Worm (Caenorhabditis elegans) whole organism, L3 larva: Measurements from ENCODE around the gene Y68A4B.3.

ENCODE experiments used
- ceh-28 ChIP-seq: fragments of 150-350 bp; optimal IDR thresholded peaks from 2 replicates; lab custom pipeline; 2014; ENCODE audit warnings: missing biosample characterization, missing genetic modification reagents, missing genetic modification characterization
- elt-2 ChIP-seq: sonication (generic microtip); optimal IDR thresholded peaks from 2 replicates; lab custom pipeline; 2016; ENCODE audit warnings: missing genetic modification reagents, mild to moderate bottlenecking, missing genetic modification characterization, missing compliant biosample characterization
- hmg-11 ChIP-seq: sonication (generic microtip); optimal IDR thresholded peaks from 2 replicates; lab custom pipeline; 2016; ENCODE audit warnings: missing genetic modification characterization, missing compliant biosample characterization
- nhr-11 ChIP-seq: fragments of 150-350 bp; optimal IDR thresholded peaks from 2 replicates; lab custom pipeline; 2014; ENCODE audit warnings: missing biosample characterization, missing genetic modification characterization
- nhr-25 ChIP-seq: sonication (generic microtip); optimal IDR thresholded peaks from 2 replicates; lab custom pipeline; 2017; ENCODE audit warnings: missing biosample characterization, missing genetic modification characterization
- nhr-43 ChIP-seq: sonication (generic microtip); optimal IDR thresholded peaks from 2 replicates; lab custom pipeline; 2016; ENCODE audit warnings: mild to moderate bottlenecking, missing genetic modification characterization, missing compliant biosample characterization; ENCODE audit not compliant: poor library complexity, severe bottlenecking
- pqm-1 ChIP-seq: fragments of 150-350 bp; optimal IDR thresholded peaks from 2 replicates; lab custom pipeline; 2017; ENCODE audit warnings: missing biosample characterization, missing genetic modification characterization, inconsistent platforms
- snpc-4 ChIP-seq: fragments of 150-350 bp; optimal IDR thresholded peaks from 2 replicates; lab custom pipeline; 2014; ENCODE audit warnings: missing biosample characterization, missing genetic modification characterization

- TF ChIP-seq pqm-1 (tag; lab: Kevin White, UChicago) (no peak), nhr-43 (tag; lab: Kevin White, UChicago) (no peak), nhr-11 (no peak), ceh-28 (tag; lab: Kevin White, UChicago) (no peak), hmg-11 (tag; lab: Kevin White, UChicago) (no peak), nhr-25 (tag; lab: Kevin White, UChicago) (no peak), elt-2 (tag; lab: Kevin White, UChicago) (no peak), snpc-4 (tag; lab: Kevin White, UChicago) (no peak)
Measured at ce11 chrV:17211989-17212731, 30.3 kb downstream of the Y68A4B.3 start, which contains the start of gene srh-236.
